Fruit fly (Drosophila melanogaster) whole organism, wandering third instar larva: ENCODE data around the gene CG5162.

Experiments used
- Abd-B ChIP-seq: fragments of >200 bp; optimal IDR thresholded peaks from 2 replicates; lab custom pipeline; 2017; ENCODE audit warnings: missing biosample characterization, missing genetic modification characterization
- Mio ChIP-seq: sonication (Bioruptor generic); optimal IDR thresholded peaks from 2 replicates; lab custom pipeline; 2016; ENCODE audit warnings: missing biosample characterization, missing genetic modification characterization
- br ChIP-seq: fragments of 200-800 bp; sonication (Bioruptor generic); optimal IDR thresholded peaks from 2 replicates; lab custom pipeline; 2016; ENCODE audit warnings: missing biosample characterization, missing genetic modification characterization
- brk ChIP-seq: fragments of 200-800 bp; sonication (Bioruptor generic); optimal IDR thresholded peaks from 2 replicates; lab custom pipeline; 2016; ENCODE audit warnings: missing biosample characterization, mild to moderate bottlenecking, missing genetic modification characterization
- lola ChIP-seq: fragments of >200 bp; optimal IDR thresholded peaks from 2 replicates; lab custom pipeline; 2017; ENCODE audit warnings: missing biosample characterization, missing genetic modification characterization
- pan ChIP-seq: fragments of >200 bp; optimal IDR thresholded peaks from 2 replicates; lab custom pipeline; 2017
- psq ChIP-seq: fragments of 200-800 bp; sonication (Bioruptor generic); optimal IDR thresholded peaks from 3 replicates; lab custom pipeline; 2017; ENCODE audit warnings: missing biosample characterization, mild to moderate bottlenecking, missing genetic modification characterization, moderate library complexity

dm6 chrX:17206046-17206445 lies 9.1 kb upstream of the CG5162 start, which contains the start of gene CG32564:
- no peak for TF ChIP-seq brk (GFP tag; lab: Kevin White, UChicago)
- TF ChIP-seq psq: no peak
- TF ChIP-seq lola (GFP tag; lab: Kevin White, UChicago): no peak
- TF ChIP-seq pan (lab: Kevin White, UChicago): no peak
- no peak for TF ChIP-seq Abd-B (GFP tag; lab: Kevin White, UChicago)
- no peak for TF ChIP-seq br
- TF ChIP-seq Mio (GFP tag; lab: Kevin White, UChicago): no peak
